Worm (Caenorhabditis elegans) whole organism, L1 larva: ENCODE measurements around the gene strd-1.

Experiments used
- blmp-1 ChIP-seq: fragments of 150-350 bp; optimal IDR thresholded peaks from 2 replicates; lab custom pipeline; 2014; ENCODE audit warnings: missing biosample characterization, missing genetic modification characterization
- skn-1 ChIP-seq: fragments of 150-350 bp; optimal IDR thresholded peaks from 2 replicates; lab custom pipeline; 2014; ENCODE audit warnings: missing biosample characterization, missing genetic modification characterization

- TF ChIP-seq skn-1: no peak
- no peak for TF ChIP-seq blmp-1
Observed at ce11 chrIII:10985559-10986036, 38.3 kb downstream of the strd-1 start, which contains the start of gene col-93.
